Fruit fly (Drosophila melanogaster): ENCODE measurements around the gene Tre1.

DNA sequence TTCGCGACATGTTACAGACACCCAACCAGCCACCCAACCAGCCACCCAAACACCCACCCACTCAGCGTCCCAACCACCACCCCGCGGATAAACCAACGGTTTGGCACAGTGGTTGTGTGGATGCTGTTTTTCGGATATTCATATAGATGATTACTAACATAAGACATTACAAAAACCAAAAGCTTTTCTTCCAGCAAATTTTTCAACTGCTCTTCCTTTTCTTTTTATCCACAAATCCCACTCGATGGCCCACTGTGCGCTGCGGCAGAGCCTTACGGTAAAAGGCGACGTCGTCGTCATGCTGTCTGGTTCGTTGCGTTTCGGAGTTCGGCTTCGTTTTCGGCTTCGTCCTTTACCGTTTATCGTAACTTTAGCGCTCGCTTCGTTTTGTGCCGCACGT is 41.2 kb downstream of the Tre1 start:
- no peak for TF ChIP-seq insv (optimal IDR thresholded peaks at IDR 0.05)
- no peak for TF ChIP-seq h (optimal IDR thresholded peaks at IDR 0.05)
- TF ChIP-seq Sin3A (optimal IDR thresholded peaks at IDR 0.05), result no peak
- TF ChIP-seq psq (optimal IDR thresholded peaks at IDR 0.05), result no peak
- no peak for TF ChIP-seq Myc (optimal IDR thresholded peaks at IDR 0.05)
- no peak for TF ChIP-seq ttk (optimal IDR thresholded peaks at IDR 0.05)

All from Kc167 (cell line).